Worm (Caenorhabditis elegans) whole organism, L4 larva: Measurements from ENCODE around the gene F38B6.8.

ENCODE experiments used
- lin-39 ChIP-seq: fragments of 150-350 bp; optimal IDR thresholded peaks from 2 replicates; lab custom pipeline; 2014; ENCODE audit warnings: missing biosample characterization, missing genetic modification reagents, missing genetic modification characterization
- mxl-2 ChIP-seq: fragments of 200-800 bp; sonication (Bioruptor generic); conservative IDR thresholded peaks from 2 replicates; pipeline ENCODE4 v1.3.6; 2022; ENCODE audit warnings: missing genetic modification reagents, missing genetic modification characterization, missing compliant biosample characterization
- nhr-11 ChIP-seq: fragments of 150-350 bp; optimal IDR thresholded peaks from 2 replicates; lab custom pipeline; 2014; ENCODE audit warnings: missing biosample characterization, missing genetic modification characterization
- pha-4 ChIP-seq, 2 experiments: fragments of 150-350 bp in 1 of 2; fragments of 200-800 bp in 1 of 2; sonication (Bioruptor generic) in 1 of 2; IDR thresholded peaks in 1 of 2; optimal IDR thresholded peaks in 1 of 2; 2 replicates each; pipeline versions ENCODE4 v1.3.6 to Lab custom; 2014 to 2022; ENCODE audit warnings: missing genetic modification characterization in 2 of 2, missing genetic modification reagents in 2 of 2, missing biosample characterization in 1 of 2, missing compliant biosample characterization in 1 of 2
- snpc-4 ChIP-seq: fragments of 150-350 bp; optimal IDR thresholded peaks from 2 replicates; lab custom pipeline; 2014; ENCODE audit warnings: missing biosample characterization, missing genetic modification characterization

DNA sequence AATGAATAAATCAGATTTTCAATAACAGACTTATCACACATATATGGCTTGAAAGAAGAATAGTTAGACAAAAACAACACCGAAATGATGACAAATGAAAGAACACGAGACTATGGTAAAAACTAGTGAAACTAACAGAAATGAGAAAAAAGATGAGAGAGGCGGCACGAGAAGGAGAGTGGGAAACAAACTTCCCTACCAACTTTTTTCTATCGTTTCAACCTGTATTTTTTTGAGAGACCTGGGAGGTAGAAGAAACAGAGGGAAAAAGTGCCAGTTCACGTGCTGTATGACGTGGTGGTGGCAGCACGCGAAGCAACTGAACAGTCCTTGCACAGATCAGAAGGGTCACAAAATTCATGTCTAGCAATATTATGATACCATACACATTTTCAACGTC is 39.8 kb downstream of the F38B6.8 start:
- no peak for TF ChIP-seq mxl-2 (GFP tag; lab: Robert Waterston, UW)
- TF ChIP-seq lin-39 (tag; lab: Kevin White, UChicago): no peak
- TF ChIP-seq nhr-11 (tag; lab: Kevin White, UChicago): no peak
- TF ChIP-seq pha-4 (GFP tag; IDR thresholded peaks at IDR 0.05; lab: Robert Waterston, UW): no peak
- no peak for TF ChIP-seq pha-4 (tag; optimal IDR thresholded peaks at IDR 0.05; lab: Kevin White, UChicago)
- TF ChIP-seq snpc-4 (tag; lab: Kevin White, UChicago): no peak
